Worm (Caenorhabditis elegans) whole organism, L4/young adult: ENCODE results near the gene his-63.

Source experiments
- W03F9.2 ChIP-seq: fragments of 150-350 bp; optimal IDR thresholded peaks from 2 replicates; lab custom pipeline; 2014; ENCODE audit warnings: missing biosample characterization, missing genetic modification characterization
- dao-5 ChIP-seq: sonication (generic microtip); optimal IDR thresholded peaks from 2 replicates; lab custom pipeline; 2016; ENCODE audit warnings: missing genotype, missing genetic modification characterization, moderate library complexity, missing compliant biosample characterization
- him-1 ChIP-seq: sonication (generic microtip); optimal IDR thresholded peaks from 2 replicates; lab custom pipeline; 2016; ENCODE audit warnings: missing genotype, missing genetic modification reagents, missing genetic modification characterization, missing compliant biosample characterization

ce11 chrIV:11425442-11425841, 18.8 kb upstream of the his-63 start, which contains the start of gene kin-4:
- TF ChIP-seq him-1 (tag; lab: Kevin White, UChicago) (no peak), dao-5 (no peak), W03F9.2 (tag; lab: Kevin White, UChicago) (no peak)
